Fruit fly (Drosophila melanogaster): Measurements from ENCODE around the gene CG6865.

CG6865 gene

DNA sequence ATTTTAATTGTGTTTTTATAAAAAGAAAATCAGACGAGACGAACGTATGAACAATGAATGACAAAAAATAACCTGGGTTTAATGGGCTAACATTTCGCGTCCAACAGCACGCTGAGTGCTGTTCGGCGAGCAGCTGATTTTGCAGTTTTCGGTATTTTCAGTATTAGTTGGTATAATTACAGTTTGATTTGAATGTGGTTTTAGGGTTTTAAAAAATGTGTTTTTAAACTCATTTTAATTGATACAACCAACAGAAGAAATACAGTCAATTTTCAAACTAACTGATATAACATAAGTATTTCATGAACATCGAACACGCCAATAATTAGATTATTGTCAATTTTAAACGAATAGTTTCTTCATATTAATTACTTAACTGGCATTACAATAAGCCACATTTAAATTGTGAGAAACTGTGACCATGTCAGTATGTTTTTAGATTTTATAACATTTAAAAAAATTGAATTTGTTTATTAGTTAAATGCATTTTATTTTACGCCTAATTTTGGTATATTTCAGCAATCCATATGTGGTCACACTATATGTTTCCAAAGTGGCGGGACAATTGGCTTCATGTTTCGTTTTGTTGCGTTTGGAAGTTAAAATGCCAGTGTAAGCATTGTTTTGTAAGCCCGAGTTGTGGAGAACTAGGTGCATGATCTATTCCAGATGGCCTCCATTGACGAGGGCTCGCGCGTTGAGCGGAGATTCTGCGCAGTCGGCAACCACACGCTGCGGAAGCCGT is 42.6 kb upstream of the CG6865 start, which contains the start of the genes CG14073 and HipHop (continued):
- TF ChIP-seq CG5245 (GFP tag; optimal IDR thresholded peaks at IDR 0.05) = no peak
- no peak for TF ChIP-seq D19A (tag; optimal IDR thresholded peaks at IDR 0.05)
- TF ChIP-seq PHDP (tag; optimal IDR thresholded peaks at IDR 0.05) = no peak
- no peak for TF ChIP-seq tin (GFP tag; optimal IDR thresholded peaks at IDR 0.05)
- no peak for TF ChIP-seq yki (optimal IDR thresholded peaks at IDR 0.05)
- no peak for TF ChIP-seq nau (GFP tag; optimal IDR thresholded peaks at IDR 0.05)
- no peak for TF ChIP-seq stc (GFP tag; IDR thresholded peaks at IDR 0.05)
- no peak for TF ChIP-seq CTCF (GFP tag; optimal IDR thresholded peaks at IDR 0.05)
- no peak for TF ChIP-seq Lim3 (GFP tag; IDR thresholded peaks at IDR 0.05)
- TF ChIP-seq dimm (GFP tag; IDR thresholded peaks at IDR 0.05) = no peak
- TF ChIP-seq CG10274 (GFP tag; optimal IDR thresholded peaks at IDR 0.05) = no peak
- no peak for TF ChIP-seq CG9215 (GFP tag; IDR thresholded peaks at IDR 0.05)
- TF ChIP-seq CG1603 (tag; optimal IDR thresholded peaks at IDR 0.05) = peak; percentile 3

DNA sequence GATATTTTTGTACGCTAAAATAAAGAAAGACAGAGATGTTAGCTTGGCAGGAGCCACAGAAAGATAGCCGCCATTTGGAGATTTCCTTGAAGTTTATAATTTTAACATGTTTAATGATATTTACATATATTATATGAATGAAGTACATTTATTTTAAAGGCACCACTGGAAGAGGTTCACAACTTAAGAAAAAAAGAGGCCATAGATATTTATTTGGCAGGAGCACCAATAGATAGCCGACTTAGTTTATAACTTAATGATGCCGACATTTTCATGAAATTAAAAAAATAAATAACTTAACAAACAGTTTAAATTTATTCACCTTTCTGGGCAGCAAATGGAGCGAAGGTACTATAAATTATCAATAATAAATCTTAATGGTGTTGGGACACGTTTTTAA is 41.4 kb upstream of the CG6865 start:
- TF ChIP-seq CG8290 (GFP tag; optimal IDR thresholded peaks at IDR 0.05) (no peak), CG8290 (tag; optimal IDR thresholded peaks at IDR 0.05) (no peak), E2f2 (GFP tag; IDR thresholded peaks at IDR 0.05) (no peak), cas (GFP tag; IDR thresholded peaks at IDR 0.05) (no peak), CG10209 (GFP tag; optimal IDR thresholded peaks at IDR 0.05) (no peak), CG9876 (GFP tag; optimal IDR thresholded peaks at IDR 0.05) (no peak), CG32532 (GFP tag; IDR thresholded peaks at IDR 0.05) (no peak), HLH54F (GFP tag; optimal IDR thresholded peaks at IDR 0.05) (no peak), Eip74EF (GFP tag; optimal IDR thresholded peaks at IDR 0.05) (no peak), CG13624 (GFP tag; optimal IDR thresholded peaks at IDR 0.05) (no peak), E2f1 (GFP tag; IDR thresholded peaks at IDR 0.05) (no peak), gsb (GFP tag; IDR thresholded peaks at IDR 0.05) (no peak), Ptx1 (GFP tag; IDR thresholded peaks at IDR 0.05) (no peak)

DNA sequence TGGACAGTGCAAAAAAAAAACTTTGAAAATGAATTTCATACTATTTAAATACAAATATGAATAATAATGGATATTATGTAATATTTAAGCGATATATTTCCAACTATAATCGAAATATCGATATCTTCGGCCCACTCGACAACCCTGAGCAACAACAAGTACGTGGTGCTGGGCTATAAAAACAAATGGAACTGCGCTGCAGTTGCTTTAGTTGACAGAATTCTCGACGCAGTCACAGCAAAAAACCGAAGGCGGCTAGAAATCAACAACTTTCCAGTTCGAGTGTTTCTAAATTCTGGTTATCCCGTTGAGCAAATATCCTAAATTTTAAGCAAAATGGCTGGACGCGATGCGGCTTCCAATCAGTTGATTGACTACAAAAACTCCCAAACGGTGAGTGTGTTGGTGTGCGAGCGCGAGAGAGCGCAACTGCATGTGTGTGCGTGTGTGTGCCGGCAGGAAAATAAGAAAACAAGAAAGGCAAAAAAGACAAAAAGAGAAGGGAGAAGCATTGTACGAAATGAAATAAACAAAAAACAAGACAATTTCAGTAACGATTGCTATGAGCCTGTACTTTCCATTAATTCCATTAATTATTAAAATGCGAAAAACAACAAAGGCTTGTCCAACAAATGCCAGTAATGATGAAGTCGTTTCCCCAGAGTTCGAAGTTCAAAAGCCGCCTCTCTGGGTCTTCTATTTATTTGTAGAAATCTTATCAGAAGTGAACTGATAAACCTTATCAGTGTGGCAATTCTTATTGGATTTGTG is 40.8 kb upstream of the CG6865 start, which contains the start of gene Cat:
TSS of gene Cat (plus strand) at position 155 of the 771 bp plus-strand sequence.
- TF ChIP-seq pita (GFP tag; optimal IDR thresholded peaks at IDR 0.05) (no peak), NC2β (GFP tag; optimal IDR thresholded peaks at IDR 0.05) (peak; percentile 15), CG6689 (GFP tag; IDR thresholded peaks at IDR 0.05) (no peak; the same call in none of the 2 replicates), CG30403 (GFP tag; optimal IDR thresholded peaks at IDR 0.05) (peak; percentile 63), CG9817 (tag; optimal IDR thresholded peaks at IDR 0.05) (no peak), CG5245 (GFP tag; optimal IDR thresholded peaks at IDR 0.05) (peak; percentile 6), CG7745 (tag; optimal IDR thresholded peaks at IDR 0.05) (no peak), usp (GFP tag; optimal IDR thresholded peaks at IDR 0.05) (no peak), Bteb2 (GFP tag; optimal IDR thresholded peaks at IDR 0.05) (no peak), gfzf (GFP tag; optimal IDR thresholded peaks at IDR 0.05) (peak; percentile 10), Myb (GFP tag; optimal IDR thresholded peaks at IDR 0.05) (peak; percentile 25), Dbx (GFP tag; IDR thresholded peaks at IDR 0.05) (peak; percentile 67; the same call in 2 of the 3 replicates), Dip3 (GFP tag; optimal IDR thresholded peaks at IDR 0.05) (no peak), Hmx (GFP tag; optimal IDR thresholded peaks at IDR 0.05) (no peak), CG3995 (GFP tag; optimal IDR thresholded peaks at IDR 0.05) (peak; percentile 38), nerfin-2 (GFP tag; IDR thresholded peaks at IDR 0.05; ENCODE audit: partially characterized antibody) (peak; percentile 78; the same call in 1 of the 2 replicates), CG9932 (GFP tag; IDR thresholded peaks at IDR 0.05) (no peak), D19A (tag; optimal IDR thresholded peaks at IDR 0.05) (no peak), pum (GFP tag; optimal IDR thresholded peaks at IDR 0.05) (no peak), Drgx (GFP tag; IDR thresholded peaks at IDR 0.05) (peak; percentile 99), Blimp-1 (GFP tag; optimal IDR thresholded peaks at IDR 0.05) (peak; percentile 27), exex (tag; optimal IDR thresholded peaks at IDR 0.05) (peak; percentile 32), tup (GFP tag; optimal IDR thresholded peaks at IDR 0.05) (no peak), CG4617 (GFP tag; optimal IDR thresholded peaks at IDR 0.05; ENCODE audit: borderline replicate concordance) (peak; percentile 84), ac (GFP tag; optimal IDR thresholded peaks at IDR 0.05) (no peak)
